Fruit fly (Drosophila melanogaster) whole organism, embryonic: ENCODE data around the gene Unc-115a.

ENCODE experiments used
- Aef1 ChIP-seq: fragments of 200-800 bp; sonication (Bioruptor generic); IDR thresholded peaks from 3 replicates; pipeline ENCODE4 v1.3.6; 2022; ENCODE audit warnings: missing biosample characterization, missing genetic modification characterization
- BEAF-32 ChIP-seq: fragments of 200-800 bp; sonication (Bioruptor generic); optimal IDR thresholded peaks from 3 replicates; lab custom pipeline; 2017; ENCODE audit warnings: missing biosample characterization, missing genetic modification characterization, mild to moderate bottlenecking, moderate library complexity, missing genetic modification reagents
- CG10267 ChIP-seq: fragments of 200-800 bp; sonication (Bioruptor generic); optimal IDR thresholded peaks from 2 replicates; lab custom pipeline; 2018; ENCODE audit warnings: missing biosample characterization, mild to moderate bottlenecking, missing genetic modification characterization, moderate library complexity
- CG11093 ChIP-seq: fragments of 200-800 bp; sonication (Bioruptor generic); IDR thresholded peaks from 3 replicates; pipeline ENCODE4 v1.3.6; 2022; ENCODE audit warnings: missing biosample characterization, missing genetic modification characterization
- CG11695 ChIP-seq: fragments of 200-800 bp; sonication (Bioruptor generic); IDR thresholded peaks from 3 replicates; pipeline ENCODE4 v1.3.6; 2022; ENCODE audit warnings: missing biosample characterization, missing genetic modification characterization
- CG12391 ChIP-seq: fragments of 200-800 bp; sonication (Bioruptor generic); optimal IDR thresholded peaks from 3 replicates; lab custom pipeline; 2018; ENCODE audit warnings: missing biosample characterization, mild to moderate bottlenecking, missing genetic modification characterization, moderate library complexity
- CG12659 ChIP-seq: fragments of 200-800 bp; sonication (Bioruptor generic); optimal IDR thresholded peaks from 3 replicates; lab custom pipeline; 2017; ENCODE audit warnings: mild to moderate bottlenecking, missing biosample characterization, missing genetic modification reagents, missing genetic modification characterization
- CG12769 ChIP-seq: fragments of 200-800 bp; sonication (Bioruptor generic); optimal IDR thresholded peaks from 2 replicates; lab custom pipeline; 2019; ENCODE audit warnings: missing biosample characterization, mild to moderate bottlenecking, missing genetic modification characterization, moderate library complexity
- CG13775 ChIP-seq: fragments of 200-800 bp; sonication (Bioruptor generic); optimal IDR thresholded peaks from 3 replicates; lab custom pipeline; 2017; ENCODE audit warnings: missing biosample characterization, mild to moderate bottlenecking, missing genetic modification characterization
- CG14050 ChIP-seq: fragments of 200-800 bp; sonication (Bioruptor generic); IDR thresholded peaks from 3 replicates; pipeline ENCODE4 v1.3.6; 2022; ENCODE audit warnings: missing biosample characterization, missing genetic modification characterization
- CG15514 ChIP-seq: fragments of 200-800 bp; sonication (Bioruptor generic); optimal IDR thresholded peaks from 3 replicates; lab custom pipeline; 2017; ENCODE audit warnings: missing biosample characterization, missing genetic modification characterization, mild to moderate bottlenecking, moderate library complexity, missing genetic modification reagents
- CG1602 ChIP-seq: fragments of 200-800 bp; sonication (Bioruptor generic); optimal IDR thresholded peaks from 3 replicates; lab custom pipeline; 2016; ENCODE audit warnings: missing biosample characterization, missing genetic modification characterization
- CG17186 ChIP-seq: fragments of 200-800 bp; sonication (Bioruptor generic); optimal IDR thresholded peaks from 3 replicates; lab custom pipeline; 2017; ENCODE audit warnings: missing biosample characterization, missing genetic modification reagents, missing genetic modification characterization
- CG17829 ChIP-seq: fragments of 200-800 bp; optimal IDR thresholded peaks from 2 replicates; lab custom pipeline; 2019; ENCODE audit warnings: missing biosample characterization, mild to moderate bottlenecking, missing genetic modification characterization, moderate library complexity
- CG18262 ChIP-seq: fragments of 200-800 bp; optimal IDR thresholded peaks from 3 replicates; lab custom pipeline; 2019; ENCODE audit warnings: missing biosample characterization, mild to moderate bottlenecking, missing genetic modification characterization, moderate library complexity
- CG3995 ChIP-seq: fragments of 200-800 bp; sonication (Bioruptor generic); optimal IDR thresholded peaks from 3 replicates; lab custom pipeline; 2016; ENCODE audit warnings: missing biosample characterization, missing genetic modification characterization
- CG6254 ChIP-seq: fragments of 200-800 bp; sonication (Bioruptor generic); optimal IDR thresholded peaks from 3 replicates; lab custom pipeline; 2017; ENCODE audit warnings: mild to moderate bottlenecking, missing biosample characterization, missing genetic modification reagents, missing genetic modification characterization
- CG8089 ChIP-seq: fragments of 200-800 bp; sonication (Bioruptor generic); optimal IDR thresholded peaks from 3 replicates; lab custom pipeline; 2016; ENCODE audit warnings: missing biosample characterization, missing genetic modification characterization
- CG9215 ChIP-seq: fragments of 200-800 bp; sonication (Bioruptor generic); IDR thresholded peaks from 2 replicates; pipeline ENCODE4 v1.3.6; 2022; ENCODE audit warnings: missing biosample characterization, missing genetic modification characterization
- CkIIα-i1 ChIP-seq: fragments of 200-800 bp; sonication (Bioruptor generic); IDR thresholded peaks from 2 replicates; pipeline ENCODE4 v1.3.6; 2022; ENCODE audit warnings: missing biosample characterization, missing genetic modification characterization
- CoRest ChIP-seq: fragments of 200-800 bp; sonication (Bioruptor generic); optimal IDR thresholded peaks from 3 replicates; lab custom pipeline; 2018; ENCODE audit warnings: missing biosample characterization, mild to moderate bottlenecking, missing genetic modification characterization, moderate library complexity
- Dek ChIP-seq: fragments of 200-800 bp; sonication (Bioruptor generic); optimal IDR thresholded peaks from 3 replicates; lab custom pipeline; 2019; ENCODE audit warnings: missing biosample characterization, mild to moderate bottlenecking, missing genetic modification characterization, moderate library complexity
- Dp ChIP-seq: fragments of 200-800 bp; sonication (Bioruptor generic); optimal IDR thresholded peaks from 2 replicates; lab custom pipeline; 2018; ENCODE audit warnings: missing biosample characterization, mild to moderate bottlenecking, missing genetic modification characterization, moderate library complexity
- E2f2 ChIP-seq: fragments of 200-800 bp; sonication (Bioruptor generic); IDR thresholded peaks from 2 replicates; pipeline ENCODE4 v1.3.6; 2022; ENCODE audit warnings: missing biosample characterization, missing genetic modification characterization
- Elba2 ChIP-seq: fragments of 200-800 bp; sonication (Bioruptor generic); optimal IDR thresholded peaks from 3 replicates; lab custom pipeline; 2016; ENCODE audit warnings: missing biosample characterization, missing genetic modification characterization
- Ets97D ChIP-seq: fragments of 200-800 bp; sonication (Bioruptor generic); optimal IDR thresholded peaks from 3 replicates; lab custom pipeline; 2016; ENCODE audit warnings: missing biosample characterization, missing genetic modification characterization
- Fer1 ChIP-seq: fragments of 200-800 bp; sonication (Bioruptor generic); optimal IDR thresholded peaks from 2 replicates; lab custom pipeline; 2017; ENCODE audit warnings: missing biosample characterization, mild to moderate bottlenecking, missing genetic modification characterization
- Fer2 ChIP-seq: fragments of 200-800 bp; sonication (Bioruptor generic); optimal IDR thresholded peaks from 2 replicates; lab custom pipeline; 2018; ENCODE audit warnings: missing biosample characterization, mild to moderate bottlenecking, missing genetic modification characterization, moderate library complexity
- H2.0 ChIP-seq: fragments of 200-800 bp; sonication (Bioruptor generic); IDR thresholded peaks from 2 replicates; pipeline ENCODE4 v1.3.6; 2022; ENCODE audit warnings: missing biosample characterization, missing genetic modification characterization
- Hmx ChIP-seq: fragments of 200-800 bp; sonication (Bioruptor generic); optimal IDR thresholded peaks from 2 replicates; lab custom pipeline; 2016; ENCODE audit warnings: missing biosample characterization, missing genetic modification characterization
- MTF-1 ChIP-seq: fragments of 200-800 bp; sonication (Bioruptor generic); optimal IDR thresholded peaks from 2 replicates; lab custom pipeline; 2018; ENCODE audit warnings: missing biosample characterization, mild to moderate bottlenecking, missing genetic modification characterization, borderline replicate concordance
- Myb ChIP-seq: fragments of 200-800 bp; sonication (Bioruptor generic); optimal IDR thresholded peaks from 2 replicates; lab custom pipeline; 2016; ENCODE audit warnings: missing biosample characterization, missing genetic modification characterization
- NFAT ChIP-seq: fragments of 200-800 bp; sonication (Bioruptor generic); IDR thresholded peaks from 2 replicates; pipeline ENCODE4 v1.3.6; 2022; ENCODE audit warnings: missing biosample characterization, missing genetic modification characterization
- Ravus ChIP-seq: fragments of 200-800 bp; sonication (Bioruptor generic); IDR thresholded peaks from 2 replicates; pipeline ENCODE4 v1.3.6; 2022; ENCODE audit warnings: missing biosample characterization, missing genetic modification characterization
- Rfx ChIP-seq: fragments of 200-800 bp; sonication (Bioruptor generic); IDR thresholded peaks from 2 replicates; pipeline ENCODE4 v1.3.6; 2022; ENCODE audit warnings: missing biosample characterization, missing genetic modification characterization
- Sin3A ChIP-seq: fragments of >200 bp; optimal IDR thresholded peaks from 2 replicates; lab custom pipeline; 2018
- Tbp ChIP-seq: fragments of >200 bp; optimal IDR thresholded peaks from 2 replicates; lab custom pipeline; 2018; ENCODE audit warnings: missing biosample characterization, missing genetic modification characterization
- ara ChIP-seq: fragments of 200-800 bp; sonication (Bioruptor generic); IDR thresholded peaks from 2 replicates; pipeline ENCODE4 v1.3.6; 2022; ENCODE audit warnings: missing biosample characterization, missing genetic modification characterization
- disco-r ChIP-seq: fragments of 200-800 bp; sonication (Bioruptor generic); optimal IDR thresholded peaks from 2 replicates; lab custom pipeline; 2016; ENCODE audit warnings: missing biosample characterization, missing genetic modification characterization
- gce ChIP-seq: fragments of 200-800 bp; sonication (Bioruptor generic); IDR thresholded peaks from 3 replicates; pipeline ENCODE4 v1.3.6; 2022; ENCODE audit warnings: missing biosample characterization, missing genetic modification characterization
- gfzf ChIP-seq: fragments of 200-800 bp; sonication (Bioruptor generic); optimal IDR thresholded peaks from 2 replicates; lab custom pipeline; 2016; ENCODE audit warnings: missing biosample characterization, mild to moderate bottlenecking, missing genetic modification characterization, moderate library complexity
- gsb-n ChIP-seq: fragments of 200-800 bp; sonication (Bioruptor generic); optimal IDR thresholded peaks from 3 replicates; lab custom pipeline; 2018; ENCODE audit warnings: missing biosample characterization, mild to moderate bottlenecking, missing genetic modification characterization
- hb ChIP-seq: fragments of 200-800 bp; sonication (Bioruptor generic); IDR thresholded peaks from 3 replicates; pipeline ENCODE4 v1.3.6; 2022; ENCODE audit warnings: missing biosample characterization, missing genetic modification characterization; ENCODE audit not compliant: partially characterized antibody
- insv ChIP-seq, 2 experiments: fragments of 200-800 bp; sonication (Bioruptor generic); optimal IDR thresholded peaks; 3 replicates each; lab custom pipeline; 2016 to 2018; ENCODE audit warnings: missing biosample characterization in 2 of 2, missing genetic modification characterization in 2 of 2
- knrl ChIP-seq: fragments of 200-800 bp; sonication (Bioruptor generic); IDR thresholded peaks from 3 replicates; pipeline ENCODE4 v1.3.6; 2022; ENCODE audit warnings: missing biosample characterization, missing genetic modification characterization; ENCODE audit not compliant: partially characterized antibody
- mld ChIP-seq: fragments of 200-800 bp; sonication (Bioruptor generic); IDR thresholded peaks from 3 replicates; pipeline ENCODE4 v1.3.6; 2022; ENCODE audit warnings: missing biosample characterization, missing genetic modification characterization; ENCODE audit not compliant: partially characterized antibody
- pzg ChIP-seq: fragments of 200-800 bp; sonication (Bioruptor generic); optimal IDR thresholded peaks from 3 replicates; lab custom pipeline; 2018; ENCODE audit warnings: missing biosample characterization, mild to moderate bottlenecking, missing genetic modification characterization, moderate library complexity
- ranshi ChIP-seq: fragments of 200-800 bp; sonication (Bioruptor generic); IDR thresholded peaks from 2 replicates; pipeline ENCODE4 v1.3.6; 2022; ENCODE audit warnings: missing biosample characterization, missing genetic modification characterization
- sim ChIP-seq: fragments of 200-800 bp; sonication (Bioruptor generic); IDR thresholded peaks from 2 replicates; pipeline ENCODE4 v1.3.6; 2022; ENCODE audit warnings: missing biosample characterization, missing genetic modification characterization
- sug ChIP-seq: fragments of 200-800 bp; optimal IDR thresholded peaks from 2 replicates; lab custom pipeline; 2019; ENCODE audit warnings: missing biosample characterization, mild to moderate bottlenecking, missing genetic modification characterization, moderate library complexity
- ttk ChIP-seq: fragments of 200-800 bp; sonication (Bioruptor generic); IDR thresholded peaks from 2 replicates; pipeline ENCODE4 v2.1.2; 2022; ENCODE audit warnings: missing biosample characterization, missing genetic modification characterization
- vvl ChIP-seq: fragments of 200-800 bp; sonication (Bioruptor generic); IDR thresholded peaks from 2 replicates; pipeline ENCODE4 v1.3.6; 2022; ENCODE audit warnings: missing biosample characterization, missing genetic modification characterization

Gene Unc-115a

dm6 chr3R:9679746-9680145 is 25.5 kb downstream of the Unc-115a start, which contains the start of gene nmdyn-D7 (continued):
- TF ChIP-seq CG1602 (GFP tag; lab: Kevin White, UChicago) (no peak), Tbp (GFP tag; lab: Kevin White, UChicago) (no peak), CG12659 (GFP tag; lab: Kevin White, UChicago) (no peak), CG13775 (GFP tag; lab: Kevin White, UChicago) (no peak), CG17829 (no peak), Dp (GFP tag; lab: Kevin White, UChicago) (peak; percentile 93), gce (GFP tag; lab: Robert Waterston, UW) (no peak), Elba2 (GFP tag; lab: Kevin White, UChicago) (peak; percentile 18), CG15514 (GFP tag; lab: Kevin White, UChicago) (peak; percentile 11), Ets97D (GFP tag; lab: Kevin White, UChicago) (peak; percentile 9), Fer2 (no peak), Hmx (GFP tag; lab: Kevin White, UChicago) (no peak), ttk (GFP tag; lab: Robert Waterston, UW) (no peak), BEAF-32 (GFP tag; lab: Kevin White, UChicago) (peak; percentile 2), knrl (0 out of 3 replicates have a peak, but pooled peaks have one; percentile 8), Rfx (peak; percentile 70), E2f2 (GFP tag; lab: Robert Waterston, UW) (peak; percentile 97), Fer1 (GFP tag; lab: Kevin White, UChicago) (no peak), hb (GFP tag; lab: Robert Waterston, UW) (0 out of 3 replicates have a peak, but pooled peaks have one; percentile 45), CG10267 (tag; lab: Kevin White, UChicago) (peak; percentile 22), NFAT (GFP tag; lab: Robert Waterston, UW) (no peak), CoRest (no peak), H2.0 (GFP tag; lab: Robert Waterston, UW) (no peak), sim (GFP tag; lab: Robert Waterston, UW) (0 out of 2 replicates have a peak, but pooled peaks have one; percentile 28), ranshi (GFP tag; lab: Robert Waterston, UW) (no peak), CG6254 (GFP tag; lab: Kevin White, UChicago) (no peak), CG11695 (GFP tag; lab: Robert Waterston, UW) (no peak), gfzf (GFP tag; lab: Kevin White, UChicago) (peak; percentile 45), CG18262 (tag; lab: Kevin White, UChicago) (no peak), Ravus (GFP tag; lab: Robert Waterston, UW) (no peak), CG12391 (tag; lab: Kevin White, UChicago) (no peak), CkIIα-i1 (no peak), CG11093 (GFP tag; lab: Robert Waterston, UW) (no peak), ara (GFP tag; lab: Robert Waterston, UW) (no peak), disco-r (GFP tag; lab: Kevin White, UChicago) (no peak), MTF-1 (GFP tag; lab: Kevin White, UChicago) (no peak), mld (no peak), Dek (tag; lab: Kevin White, UChicago) (no peak), vvl (GFP tag; lab: Robert Waterston, UW) (peak; percentile 30; the same call in 1 of the 2 replicates), Aef1 (no peak), CG17186 (GFP tag; lab: Kevin White, UChicago) (peak; percentile 23), CG3995 (GFP tag; lab: Kevin White, UChicago) (peak; percentile 57), CG9215 (peak; percentile 89), CG8089 (GFP tag; lab: Kevin White, UChicago) (no peak), Sin3A (lab: Kevin White, UChicago) (no peak), pzg (GFP tag; lab: Kevin White, UChicago) (peak; percentile 44), insv (GFP tag; optimal IDR thresholded peaks at IDR 0.05; lab: Kevin White, UChicago) (no peak), Myb (GFP tag; lab: Kevin White, UChicago) (peak; percentile 24), gsb-n (no peak), CG14050 (no peak), sug (tag; lab: Kevin White, UChicago) (no peak), CG12769 (tag; lab: Kevin White, UChicago) (no peak)
